Worm (Caenorhabditis elegans) whole organism, young adult: ENCODE data around the gene arrd-17.

ENCODE experiments used
- F10E7.11 ChIP-seq: sonication (generic microtip); optimal IDR thresholded peaks from 2 replicates; lab custom pipeline; 2017; ENCODE audit warnings: mild to moderate bottlenecking, missing genetic modification characterization, moderate library complexity, missing compliant biosample characterization
- F52B5.7 ChIP-seq: sonication (generic microtip); optimal IDR thresholded peaks from 2 replicates; lab custom pipeline; 2016; ENCODE audit warnings: mild to moderate bottlenecking, missing genetic modification characterization, missing compliant biosample characterization
- T07F8.4 ChIP-seq: sonication (generic microtip); optimal IDR thresholded peaks from 2 replicates; lab custom pipeline; 2016; ENCODE audit warnings: mild to moderate bottlenecking, missing genetic modification characterization, moderate library complexity, missing compliant biosample characterization
- attf-3 ChIP-seq: fragments of 200-800 bp; sonication (Bioruptor generic); conservative IDR thresholded peaks from 2 replicates; pipeline ENCODE4 v1.3.6; 2022; ENCODE audit warnings: missing genetic modification reagents, missing genetic modification characterization, missing compliant biosample characterization
- ccch-3 ChIP-seq: fragments of 200-800 bp; sonication (Bioruptor generic); optimal IDR thresholded peaks from 2 replicates; lab custom pipeline; 2018; ENCODE audit warnings: mild to moderate bottlenecking, missing genetic modification characterization, missing compliant biosample characterization
- egl-18 ChIP-seq: fragments of 200-800 bp; sonication (Bioruptor generic); IDR thresholded peaks from 2 replicates; pipeline ENCODE4 v1.3.6; 2022; ENCODE audit warnings: missing genetic modification reagents, missing genetic modification characterization, missing compliant biosample characterization
- ets-4 ChIP-seq: fragments of 200-800 bp; sonication (Bioruptor generic); optimal IDR thresholded peaks from 2 replicates; lab custom pipeline; 2018; ENCODE audit warnings: mild to moderate bottlenecking, missing genetic modification characterization, missing compliant biosample characterization
- him-1 ChIP-seq: sonication (generic microtip); optimal IDR thresholded peaks from 2 replicates; lab custom pipeline; 2016; ENCODE audit warnings: missing genotype, missing genetic modification reagents, missing genetic modification characterization, missing compliant biosample characterization
- nhr-120 ChIP-seq: fragments of 200-800 bp; sonication (Bioruptor generic); IDR thresholded peaks from 2 replicates; pipeline ENCODE4 v1.3.6; 2022; ENCODE audit warnings: missing genetic modification characterization, missing compliant biosample characterization
- snpc-4 ChIP-seq, 5 experiments: fragments of 150-350 bp in 1 of 5; sonication (generic microtip) in 4 of 5; optimal IDR thresholded peaks; 2 replicates each; lab custom pipeline; 2014 to 2018; ENCODE audit warnings: missing genetic modification characterization in 5 of 5, missing biosample characterization in 3 of 5, antibody characterized with exemption in 2 of 5, mild to moderate bottlenecking in 2 of 5, missing compliant biosample characterization in 2 of 5, missing genotype in 2 of 5, moderate library complexity in 2 of 5, missing genetic modification reagents in 1 of 5
- somi-1 ChIP-seq: fragments of 200-800 bp; sonication (Bioruptor generic); optimal IDR thresholded peaks from 2 replicates; lab custom pipeline; 2018; ENCODE audit warnings: mild to moderate bottlenecking, missing genetic modification characterization, missing compliant biosample characterization
- tbp1 ChIP-seq: fragments of 200-800 bp; sonication (Bioruptor generic); optimal IDR thresholded peaks from 2 replicates; lab custom pipeline; 2018; ENCODE audit warnings: mild to moderate bottlenecking, missing genetic modification characterization, missing compliant biosample characterization
- unc-62 ChIP-seq: fragments of 150-350 bp; optimal IDR thresholded peaks from 2 replicates; lab custom pipeline; 2014; ENCODE audit warnings: missing biosample characterization, missing genetic modification reagents, missing genetic modification characterization

- TF ChIP-seq F52B5.7 (tag; lab: Kevin White, UChicago) = no peak
- no peak for TF ChIP-seq snpc-4 (GFP tag; optimal IDR thresholded peaks at IDR 0.05; lab: Kevin White, UChicago)
- no peak for TF ChIP-seq snpc-4 (tag; optimal IDR thresholded peaks at IDR 0.05; lab: Kevin White, UChicago)
- TF ChIP-seq T07F8.4 (tag; lab: Kevin White, UChicago) = no peak
- no peak for TF ChIP-seq attf-3 (GFP tag; lab: Robert Waterston, UW)
- TF ChIP-seq F10E7.11 = no peak
- TF ChIP-seq somi-1 (GFP tag; lab: Kevin White, UChicago) = no peak
- TF ChIP-seq nhr-120 (GFP tag; lab: Robert Waterston, UW) = no peak
- TF ChIP-seq tbp1 = no peak
- no peak for TF ChIP-seq ccch-3 (GFP tag; lab: Kevin White, UChicago)
- no peak for TF ChIP-seq ets-4 (GFP tag; lab: Kevin White, UChicago)
- TF ChIP-seq unc-62 = no peak
- no peak for TF ChIP-seq him-1 (tag; lab: Kevin White, UChicago)
- no peak for TF ChIP-seq egl-18 (GFP tag; lab: Robert Waterston, UW)
Measured at ce11 chrIII:13648540-13648939, 17.9 kb upstream of the arrd-17 start.
